Worm (Caenorhabditis elegans): ENCODE measurements around the gene ZK813.6.

The ZK813.6 gene

ce11 chrX:3446011-3446410 lies 21.4 kb downstream of the ZK813.6 start, which contains the start of gene ZK813.1:
Gene ZK813.1 (plus strand): TSS chrX:3446311.
- no peak for TF ChIP-seq hnd-1 (tag; optimal IDR thresholded peaks at IDR 0.05)
- TF ChIP-seq hmg-4 (GFP tag; optimal IDR thresholded peaks at IDR 0.05): no peak
- TF ChIP-seq ets-7 (tag; optimal IDR thresholded peaks at IDR 0.05): no peak
- TF ChIP-seq aly-1 (tag; optimal IDR thresholded peaks at IDR 0.05): no peak
- TF ChIP-seq sea-1 (GFP tag; conservative IDR thresholded peaks at IDR 0.05): no peak
- no peak for TF ChIP-seq hmbx-1 (tag; optimal IDR thresholded peaks at IDR 0.05)
- no peak for TF ChIP-seq tbx-11 (GFP tag; IDR thresholded peaks at IDR 0.05)

- no peak for TF ChIP-seq hmg-4 (GFP tag; optimal IDR thresholded peaks at IDR 0.05)
These were observed 26.5 kb downstream of the ZK813.6 start, which contains the start of gene ZK813.5 for ce11 chrX:3451122-3451521. Gene ZK813.5 (minus strand): TSS chrX:3451222.

ce11 chrX:3453870-3454269 lies 29.3 kb downstream of the ZK813.6 start:
- TF ChIP-seq ama-1 (optimal IDR thresholded peaks at IDR 0.05) (no peak), tra-4 (tag; optimal IDR thresholded peaks at IDR 0.05) (no peak), scrt-1 (GFP tag; IDR thresholded peaks at IDR 0.05) (no peak)

- TF ChIP-seq sea-1 (GFP tag; conservative IDR thresholded peaks at IDR 0.05): no peak
These were observed 30.9 kb downstream of the ZK813.6 start for ce11 chrX:3455561-3455960.

ce11 chrX:3462086-3462485 lies 37.5 kb downstream of the ZK813.6 start:
- TF ChIP-seq tbx-11 (GFP tag; IDR thresholded peaks at IDR 0.05) (no peak), sea-1 (GFP tag; conservative IDR thresholded peaks at IDR 0.05) (no peak), B0310.2 (tag; optimal IDR thresholded peaks at IDR 0.05) (no peak), ceh-36 (tag; optimal IDR thresholded peaks at IDR 0.05) (no peak), hnd-1 (tag; optimal IDR thresholded peaks at IDR 0.05) (no peak), pes-1 (GFP tag; IDR thresholded peaks at IDR 0.05) (no peak), ets-7 (tag; optimal IDR thresholded peaks at IDR 0.05) (no peak), aly-1 (tag; optimal IDR thresholded peaks at IDR 0.05) (no peak), scrt-1 (GFP tag; IDR thresholded peaks at IDR 0.05) (no peak), F13C5.2 (tag; optimal IDR thresholded peaks at IDR 0.05) (no peak)

- TF ChIP-seq F13C5.2 (tag; optimal IDR thresholded peaks at IDR 0.05) (no peak), aly-1 (tag; optimal IDR thresholded peaks at IDR 0.05) (no peak), ets-7 (tag; optimal IDR thresholded peaks at IDR 0.05) (no peak), hnd-1 (tag; optimal IDR thresholded peaks at IDR 0.05) (no peak), flt-1 (GFP tag; IDR thresholded peaks at IDR 0.05) (no peak), ama-1 (optimal IDR thresholded peaks at IDR 0.05) (no peak), ceh-36 (tag; optimal IDR thresholded peaks at IDR 0.05) (no peak), pes-1 (GFP tag; IDR thresholded peaks at IDR 0.05) (no peak), tbx-11 (GFP tag; IDR thresholded peaks at IDR 0.05) (no peak), sea-1 (GFP tag; conservative IDR thresholded peaks at IDR 0.05) (no peak), hmg-4 (GFP tag; optimal IDR thresholded peaks at IDR 0.05) (no peak), scrt-1 (GFP tag; IDR thresholded peaks at IDR 0.05) (no peak), tbx-37 (GFP tag; conservative IDR thresholded peaks at IDR 0.05) (no peak)
These were observed 39.3 kb downstream of the ZK813.6 start for ce11 chrX:3463875-3464274.

- TF ChIP-seq pes-1 (GFP tag; IDR thresholded peaks at IDR 0.05) (no peak), F13C5.2 (tag; optimal IDR thresholded peaks at IDR 0.05) (no peak), ceh-36 (tag; optimal IDR thresholded peaks at IDR 0.05) (no peak), tra-4 (tag; optimal IDR thresholded peaks at IDR 0.05) (no peak), ets-7 (tag; optimal IDR thresholded peaks at IDR 0.05) (no peak), aly-1 (tag; optimal IDR thresholded peaks at IDR 0.05) (no peak), sea-1 (GFP tag; conservative IDR thresholded peaks at IDR 0.05) (no peak), hnd-1 (tag; optimal IDR thresholded peaks at IDR 0.05) (no peak), tbx-11 (GFP tag; IDR thresholded peaks at IDR 0.05) (no peak), scrt-1 (GFP tag; IDR thresholded peaks at IDR 0.05) (no peak), tbx-37 (GFP tag; conservative IDR thresholded peaks at IDR 0.05) (no peak), ceh-13 (GFP tag; optimal IDR thresholded peaks at IDR 0.05) (no peak), flt-1 (GFP tag; IDR thresholded peaks at IDR 0.05) (no peak), hmg-4 (GFP tag; optimal IDR thresholded peaks at IDR 0.05) (no peak), ama-1 (optimal IDR thresholded peaks at IDR 0.05) (no peak), B0310.2 (tag; optimal IDR thresholded peaks at IDR 0.05) (no peak), hmbx-1 (tag; optimal IDR thresholded peaks at IDR 0.05) (no peak)
These were observed 39.9 kb downstream of the ZK813.6 start for ce11 chrX:3464309-3465038.

ce11 chrX:3465785-3466184 lies 41.2 kb downstream of the ZK813.6 start, which contains the start of the genes ZK377.15 and sax-3:
Gene ZK377.15 (minus strand): TSS chrX:3465885.
Gene sax-3 (minus strand): TSS chrX:3465927.
- no peak for TF ChIP-seq ceh-36 (tag; optimal IDR thresholded peaks at IDR 0.05)
- no peak for TF ChIP-seq aly-1 (tag; optimal IDR thresholded peaks at IDR 0.05)
- TF ChIP-seq pes-1 (GFP tag; IDR thresholded peaks at IDR 0.05): no peak
- no peak for TF ChIP-seq tbx-37 (GFP tag; conservative IDR thresholded peaks at IDR 0.05)
- TF ChIP-seq sea-1 (GFP tag; conservative IDR thresholded peaks at IDR 0.05): no peak
- no peak for TF ChIP-seq hnd-1 (tag; optimal IDR thresholded peaks at IDR 0.05)
- no peak for TF ChIP-seq F13C5.2 (tag; optimal IDR thresholded peaks at IDR 0.05)
- no peak for TF ChIP-seq scrt-1 (GFP tag; IDR thresholded peaks at IDR 0.05)
- TF ChIP-seq hmbx-1 (tag; optimal IDR thresholded peaks at IDR 0.05): no peak
- no peak for TF ChIP-seq hmg-4 (GFP tag; optimal IDR thresholded peaks at IDR 0.05)
- no peak for TF ChIP-seq ets-7 (tag; optimal IDR thresholded peaks at IDR 0.05)
- no peak for TF ChIP-seq ama-1 (optimal IDR thresholded peaks at IDR 0.05)
- TF ChIP-seq flt-1 (GFP tag; IDR thresholded peaks at IDR 0.05): no peak
